Worm (Caenorhabditis elegans) whole organism, late embryonic: Measurements from ENCODE around the gene fipr-15.

Source experiments
- F13H6.1 ChIP-seq: sonication (generic microtip); optimal IDR thresholded peaks from 2 replicates; lab custom pipeline; 2016; ENCODE audit warnings: missing genetic modification characterization, missing compliant biosample characterization
- elt-2 ChIP-seq: sonication (generic microtip); optimal IDR thresholded peaks from 2 replicates; lab custom pipeline; 2016; ENCODE audit warnings: missing genetic modification reagents, missing genetic modification characterization, missing compliant biosample characterization
- ets-4 ChIP-seq: sonication (generic microtip); optimal IDR thresholded peaks from 2 replicates; lab custom pipeline; 2016; ENCODE audit warnings: missing genetic modification characterization, missing compliant biosample characterization
- fkh-10 ChIP-seq: fragments of 150-350 bp; optimal IDR thresholded peaks from 2 replicates; lab custom pipeline; 2014; ENCODE audit warnings: missing biosample characterization, missing genetic modification reagents, missing genetic modification characterization
- hlh-6 ChIP-seq: sonication (generic microtip); optimal IDR thresholded peaks from 2 replicates; lab custom pipeline; 2016; ENCODE audit warnings: missing genotype, missing genetic modification characterization, missing compliant biosample characterization
- pax-1 ChIP-seq: fragments of 150-350 bp; optimal IDR thresholded peaks from 2 replicates; lab custom pipeline; 2014; ENCODE audit warnings: missing biosample characterization, missing genetic modification characterization
- ref-2 ChIP-seq: sonication (generic microtip); optimal IDR thresholded peaks from 2 replicates; lab custom pipeline; 2016; ENCODE audit warnings: missing genetic modification characterization, missing compliant biosample characterization
- unc-42 ChIP-seq: sonication (generic microtip); optimal IDR thresholded peaks from 2 replicates; lab custom pipeline; 2016; ENCODE audit warnings: missing genotype, missing genetic modification characterization, missing compliant biosample characterization
- unc-55 ChIP-seq: sonication (generic microtip); optimal IDR thresholded peaks from 2 replicates; lab custom pipeline; 2017; ENCODE audit warnings: missing biosample characterization, missing genetic modification reagents, missing genetic modification characterization

- no peak for TF ChIP-seq pax-1 (tag; lab: Kevin White, UChicago)
- no peak for TF ChIP-seq F13H6.1 (tag; lab: Kevin White, UChicago)
- TF ChIP-seq unc-42 (tag; lab: Kevin White, UChicago): no peak
- TF ChIP-seq elt-2 (tag; lab: Kevin White, UChicago): no peak
- no peak for TF ChIP-seq ref-2 (tag; lab: Kevin White, UChicago)
- TF ChIP-seq fkh-10 (GFP tag; lab: Kevin White, UChicago): no peak
- TF ChIP-seq hlh-6 (tag; lab: Kevin White, UChicago): no peak
- TF ChIP-seq unc-55: no peak
- no peak for TF ChIP-seq ets-4 (tag; lab: Kevin White, UChicago)
These were observed at the start of gene fipr-15 for ce11 chrIV:10880264-10880663.
